Worm (Caenorhabditis elegans) whole organism, L4/young adult: ENCODE data around the gene cest-7.

Experiments
- W03F9.2 ChIP-seq: fragments of 150-350 bp; optimal IDR thresholded peaks from 2 replicates; lab custom pipeline; 2014; ENCODE audit warnings: missing biosample characterization, missing genetic modification characterization
- dao-5 ChIP-seq: sonication (generic microtip); optimal IDR thresholded peaks from 2 replicates; lab custom pipeline; 2016; ENCODE audit warnings: missing genotype, missing genetic modification characterization, moderate library complexity, missing compliant biosample characterization
- him-1 ChIP-seq: sonication (generic microtip); optimal IDR thresholded peaks from 2 replicates; lab custom pipeline; 2016; ENCODE audit warnings: missing genotype, missing genetic modification reagents, missing genetic modification characterization, missing compliant biosample characterization

- TF ChIP-seq dao-5 (no peak), W03F9.2 (no peak), him-1 (no peak)
Observed at ce11 chrX:12201840-12202239, 27.9 kb upstream of the cest-7 start.
